Worm (Caenorhabditis elegans) whole organism, L4/young adult: ENCODE results near the gene F46B6.2.

ENCODE experiments used
- W03F9.2 ChIP-seq: fragments of 150-350 bp; optimal IDR thresholded peaks from 2 replicates; lab custom pipeline; 2014; ENCODE audit warnings: missing biosample characterization, missing genetic modification characterization
- dao-5 ChIP-seq: sonication (generic microtip); optimal IDR thresholded peaks from 2 replicates; lab custom pipeline; 2016; ENCODE audit warnings: missing genotype, missing genetic modification characterization, moderate library complexity, missing compliant biosample characterization
- him-1 ChIP-seq: sonication (generic microtip); optimal IDR thresholded peaks from 2 replicates; lab custom pipeline; 2016; ENCODE audit warnings: missing genotype, missing genetic modification reagents, missing genetic modification characterization, missing compliant biosample characterization

Gene F46B6.2

DNA sequence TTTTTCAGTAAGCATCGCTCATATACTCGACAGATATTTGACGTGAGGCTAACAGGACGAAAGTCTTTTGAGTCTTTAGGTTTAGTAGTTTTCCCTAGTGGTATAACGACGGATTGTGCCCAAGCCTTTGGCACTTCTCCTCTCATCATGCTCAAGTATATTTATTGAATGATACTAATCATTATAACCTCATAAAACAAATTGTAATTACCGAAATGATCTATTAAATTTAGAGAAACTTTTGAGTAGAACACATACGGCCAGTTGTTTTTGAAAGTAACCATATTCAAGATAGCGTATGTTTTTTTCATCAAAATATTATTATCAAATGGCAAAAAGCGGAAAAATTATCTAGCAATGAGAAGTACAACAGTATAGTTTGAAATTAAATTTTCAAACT lies 774 bp upstream of the F46B6.2 start:
- TF ChIP-seq him-1 (tag; lab: Kevin White, UChicago) (no peak), W03F9.2 (tag; lab: Kevin White, UChicago) (no peak), dao-5 (no peak)

DNA sequence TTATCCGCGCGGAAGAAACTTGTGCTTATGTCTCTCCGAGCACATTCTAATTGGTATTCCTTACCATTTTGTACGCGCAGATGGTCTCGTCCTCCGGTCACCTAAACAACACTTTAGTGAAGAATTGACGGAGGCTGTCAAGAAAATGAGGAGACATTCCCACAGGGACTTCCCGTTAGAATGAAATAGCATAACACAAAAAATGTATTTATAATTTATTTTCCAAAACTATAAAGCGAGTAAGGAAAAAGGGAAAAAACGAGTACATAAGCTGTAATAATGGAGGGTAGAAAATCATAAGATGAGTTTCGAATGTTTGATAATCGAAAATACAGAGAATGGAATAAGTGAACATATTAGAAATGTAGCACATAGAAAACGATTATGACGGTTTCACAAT lies 3.6 kb downstream of the F46B6.2 start, which contains the start of gene F46B6.12:
TSS of gene F46B6.12 (minus strand) at position 101 of the 400 bp plus-strand sequence.
- no peak for TF ChIP-seq dao-5
- no peak for TF ChIP-seq him-1 (tag; lab: Kevin White, UChicago)
- TF ChIP-seq W03F9.2 (tag; lab: Kevin White, UChicago): no peak

DNA sequence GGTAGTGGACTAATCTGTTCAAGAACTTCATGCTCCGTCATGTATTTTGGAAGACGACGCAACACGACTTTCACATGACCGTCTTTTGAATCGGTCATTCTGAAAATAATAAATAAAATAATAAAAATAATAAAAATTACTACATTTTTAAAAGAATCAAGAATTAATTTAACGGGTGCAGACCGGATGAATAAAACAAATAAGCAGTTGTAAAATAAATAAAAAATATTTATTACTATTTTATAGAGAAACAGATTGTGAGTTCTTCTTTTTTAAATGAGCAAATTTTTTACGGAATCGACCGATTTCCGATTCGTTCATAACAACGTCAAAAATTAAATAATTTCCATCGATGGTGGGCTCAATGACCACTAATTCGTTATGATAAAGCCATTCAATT lies 5.6 kb downstream of the F46B6.2 start, which contains the start of gene smg-4:
TSS of gene smg-4 (minus strand) at position 101 of the 400 bp plus-strand sequence.
- TF ChIP-seq dao-5: no peak
- no peak for TF ChIP-seq him-1 (tag; lab: Kevin White, UChicago)
- no peak for TF ChIP-seq W03F9.2 (tag; lab: Kevin White, UChicago)

DNA sequence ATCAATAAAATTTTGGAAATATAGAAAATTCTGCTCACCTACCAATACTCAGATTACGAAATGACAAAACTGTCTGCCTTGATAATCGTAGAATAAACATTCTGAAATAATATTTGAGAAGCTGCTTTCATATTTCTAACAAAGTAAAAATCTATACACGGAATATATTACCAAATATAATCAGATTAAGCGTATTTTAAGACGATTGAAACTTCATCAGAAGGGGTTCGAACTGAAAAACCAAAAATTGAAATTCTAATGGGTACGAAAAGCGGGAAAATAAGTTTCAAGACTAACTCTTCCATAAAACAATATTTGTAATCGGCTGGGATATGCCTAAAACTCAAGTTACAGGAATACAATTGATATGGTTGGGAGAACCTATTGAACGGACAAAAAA lies 7.3 kb downstream of the F46B6.2 start, which contains the start of gene F46B6.4:
TSS of gene F46B6.4 (minus strand) at position 101 of the 400 bp plus-strand sequence.
- TF ChIP-seq him-1 (tag; lab: Kevin White, UChicago) (no peak), dao-5 (no peak), W03F9.2 (tag; lab: Kevin White, UChicago) (no peak)

DNA sequence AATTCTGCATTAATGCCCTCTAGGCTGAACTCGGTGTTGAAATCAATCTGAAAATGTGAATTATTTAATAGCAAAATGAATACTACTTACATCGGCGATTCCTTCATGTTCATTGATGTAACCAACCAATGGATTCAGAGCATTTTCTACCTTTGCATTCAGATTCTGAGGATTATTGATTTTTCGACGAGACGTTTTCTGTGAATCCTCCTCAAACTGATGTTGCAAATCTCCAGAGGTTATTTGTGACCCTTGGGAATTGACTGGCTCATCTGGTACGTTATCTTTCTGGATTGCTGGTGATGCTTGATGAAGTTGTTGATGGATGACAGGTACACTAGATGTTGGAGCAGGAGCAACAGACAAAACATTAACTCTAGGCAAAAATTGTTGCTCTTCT lies 10.0 kb downstream of the F46B6.2 start:
- TF ChIP-seq dao-5: no peak
- no peak for TF ChIP-seq him-1 (tag; lab: Kevin White, UChicago)
- TF ChIP-seq W03F9.2 (tag; lab: Kevin White, UChicago): no peak

DNA sequence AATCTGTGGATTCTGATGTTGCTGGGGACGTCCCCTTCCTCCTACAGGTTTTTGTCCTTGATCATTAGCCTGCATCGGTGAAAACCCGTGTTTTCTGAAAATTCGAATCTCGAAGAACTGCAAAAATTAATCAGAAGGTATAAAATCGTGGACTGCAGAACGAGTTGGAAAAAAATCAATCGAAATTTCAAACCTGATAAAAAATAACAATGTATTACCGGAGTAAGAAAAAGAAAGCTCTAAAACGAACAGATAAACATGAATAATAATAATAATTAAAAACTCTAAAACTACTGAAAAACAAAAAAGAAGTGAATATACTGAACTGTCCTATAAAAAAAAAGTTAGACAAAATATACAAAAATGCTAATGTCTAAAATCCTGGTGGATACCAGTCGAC lies 10.9 kb downstream of the F46B6.2 start, which contains the start of gene F46B6.5:
TSS of gene F46B6.5 (minus strand) at position 101 of the 400 bp plus-strand sequence.
- TF ChIP-seq W03F9.2 (tag; lab: Kevin White, UChicago): no peak
- no peak for TF ChIP-seq dao-5
- no peak for TF ChIP-seq him-1 (tag; lab: Kevin White, UChicago)

DNA sequence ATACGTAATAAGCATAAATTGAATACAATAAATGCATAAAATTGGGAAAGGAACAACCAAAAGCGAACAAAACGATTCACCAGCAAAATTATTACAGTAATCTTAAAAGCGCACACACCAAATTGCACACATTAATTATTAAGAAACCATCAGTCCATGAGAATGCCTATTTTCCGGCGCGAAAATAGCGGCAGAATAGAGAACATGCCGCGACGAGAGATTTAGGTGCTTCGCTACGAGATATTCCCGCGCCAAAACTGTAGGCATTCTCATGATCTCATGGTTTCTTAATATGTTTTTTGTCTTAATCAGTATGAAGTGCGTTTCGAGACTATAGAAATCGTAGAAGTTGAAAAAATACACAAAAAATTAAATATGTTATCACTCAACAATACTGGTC lies 12.1 kb downstream of the F46B6.2 start:
- TF ChIP-seq W03F9.2 (tag; lab: Kevin White, UChicago) (no peak), dao-5 (no peak), him-1 (tag; lab: Kevin White, UChicago) (no peak)

DNA sequence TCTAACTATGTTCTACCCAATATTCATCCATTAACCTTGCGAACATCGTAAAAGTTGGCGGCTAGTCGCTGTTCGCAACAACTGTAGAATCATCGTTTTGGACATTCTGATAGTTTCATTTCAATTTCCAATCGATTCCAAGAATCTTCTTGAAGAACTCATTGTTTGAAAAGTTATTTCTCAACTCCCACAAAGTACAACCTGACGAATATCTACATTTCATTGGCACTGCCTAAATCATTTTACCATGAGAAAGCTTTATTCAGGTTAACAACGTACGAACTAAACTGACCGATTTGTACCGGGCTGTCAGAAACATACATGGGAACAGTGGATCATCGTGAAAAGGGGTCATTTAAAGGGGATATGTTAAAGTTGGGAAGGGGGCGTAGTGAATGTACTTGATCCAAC lies 14.6 kb downstream of the F46B6.2 start, which contains the start of gene F46B6.6:
TSS of gene F46B6.6 (minus strand) at position 148 of the 411 bp plus-strand sequence.
- TF ChIP-seq W03F9.2 (tag; lab: Kevin White, UChicago) (no peak), dao-5 (no peak), him-1 (tag; lab: Kevin White, UChicago) (no peak)

DNA sequence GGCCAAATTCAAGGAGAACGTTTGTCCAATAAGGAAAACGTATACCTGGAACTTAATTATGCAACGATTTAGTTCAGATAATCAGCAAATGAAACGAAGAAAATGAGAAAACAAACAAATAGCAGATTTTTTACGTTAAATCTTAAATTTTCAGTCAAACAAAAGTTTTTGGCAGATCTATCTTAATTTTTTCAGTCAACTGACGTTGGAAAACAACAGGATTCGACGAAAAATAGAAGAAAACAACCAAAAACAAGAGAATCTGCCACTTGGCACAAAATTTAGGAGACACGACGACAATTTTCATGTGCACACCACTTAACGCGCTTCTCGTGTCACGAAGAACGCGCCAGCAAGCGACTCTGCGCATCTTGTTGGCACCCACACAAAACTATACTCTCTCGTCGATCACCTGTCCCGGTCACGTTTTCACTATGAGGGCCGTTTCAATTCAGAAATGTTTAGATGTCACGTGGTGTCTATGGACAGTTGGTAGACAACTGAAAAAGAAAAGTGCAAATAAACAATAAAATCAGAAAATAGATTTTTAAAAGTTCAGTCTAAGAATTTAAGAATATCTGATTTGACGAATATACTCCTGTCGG lies 17.7 kb downstream of the F46B6.2 start, which contains the start of gene ztf-7:
TSS of gene ztf-7 (minus strand) at position 51 of the 605 bp plus-strand sequence.
- TF ChIP-seq W03F9.2 (tag; lab: Kevin White, UChicago): peak; percentile 96
- peak; percentile 68 for TF ChIP-seq him-1 (tag; lab: Kevin White, UChicago)
- TF ChIP-seq dao-5: no peak

DNA sequence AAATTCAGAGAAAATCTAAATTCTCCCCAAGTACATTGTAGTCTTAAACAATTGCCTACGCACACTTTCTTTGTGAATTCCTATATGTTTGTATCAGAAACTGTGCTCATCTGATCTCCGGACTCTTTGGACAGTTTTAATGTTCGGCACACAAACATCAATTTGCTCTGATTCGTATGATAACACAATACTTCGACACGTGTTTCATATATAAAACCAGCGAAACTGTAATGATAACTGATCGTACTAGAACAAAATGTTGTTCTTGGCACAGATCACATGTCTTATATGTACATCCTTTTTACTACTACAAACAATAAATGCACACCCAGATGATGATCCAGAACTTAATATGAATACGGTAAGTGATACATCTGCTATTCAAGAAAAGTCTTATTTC lies 19.2 kb downstream of the F46B6.2 start, which contains the start of gene lipl-2:
TSS of gene lipl-2 (plus strand) at position 236 of the 400 bp plus-strand sequence.
- no peak for TF ChIP-seq W03F9.2 (tag; lab: Kevin White, UChicago)
- TF ChIP-seq dao-5: no peak
- no peak for TF ChIP-seq him-1 (tag; lab: Kevin White, UChicago)

DNA sequence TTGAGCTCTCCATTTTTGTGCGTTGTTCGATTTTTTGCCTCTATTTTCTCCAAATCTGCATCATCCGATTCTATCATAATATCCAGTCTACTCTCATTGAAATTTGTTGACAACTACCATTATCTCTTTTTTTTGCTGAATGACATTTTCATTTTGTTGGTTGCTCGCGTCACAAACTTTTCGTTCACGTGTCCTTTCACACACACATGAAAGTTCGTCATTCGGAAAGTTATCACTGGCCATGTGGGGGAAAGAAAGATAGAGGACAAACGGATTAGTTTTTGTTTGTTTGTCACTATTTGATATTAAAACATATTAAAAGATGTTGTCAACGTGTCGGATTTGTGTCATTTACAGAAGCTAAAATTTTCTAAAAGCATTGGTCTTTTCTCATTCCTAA lies 22.9 kb downstream of the F46B6.2 start:
- no peak for TF ChIP-seq him-1 (tag; lab: Kevin White, UChicago)
- no peak for TF ChIP-seq W03F9.2 (tag; lab: Kevin White, UChicago)
- TF ChIP-seq dao-5: no peak

DNA sequence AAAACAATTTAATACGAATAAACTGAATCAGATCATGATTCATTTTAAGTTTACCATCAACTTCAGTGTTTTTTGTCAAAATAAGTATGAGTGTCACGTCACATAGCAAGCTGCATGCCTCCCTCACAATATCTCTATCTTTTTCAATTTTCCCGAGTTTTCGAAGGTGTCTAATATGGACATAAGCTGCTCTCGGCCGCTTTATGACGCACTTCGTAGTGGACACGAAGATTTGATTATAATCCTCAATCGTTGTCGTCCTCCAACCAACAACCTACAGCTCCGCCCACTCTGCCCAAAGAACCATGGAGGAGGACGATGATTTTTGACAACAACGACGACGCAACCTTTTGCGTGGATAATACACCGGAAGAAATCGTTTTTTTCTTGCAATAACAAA lies 23.9 kb downstream of the F46B6.2 start:
- no peak for TF ChIP-seq W03F9.2 (tag; lab: Kevin White, UChicago)
- TF ChIP-seq dao-5: no peak
- no peak for TF ChIP-seq him-1 (tag; lab: Kevin White, UChicago)

DNA sequence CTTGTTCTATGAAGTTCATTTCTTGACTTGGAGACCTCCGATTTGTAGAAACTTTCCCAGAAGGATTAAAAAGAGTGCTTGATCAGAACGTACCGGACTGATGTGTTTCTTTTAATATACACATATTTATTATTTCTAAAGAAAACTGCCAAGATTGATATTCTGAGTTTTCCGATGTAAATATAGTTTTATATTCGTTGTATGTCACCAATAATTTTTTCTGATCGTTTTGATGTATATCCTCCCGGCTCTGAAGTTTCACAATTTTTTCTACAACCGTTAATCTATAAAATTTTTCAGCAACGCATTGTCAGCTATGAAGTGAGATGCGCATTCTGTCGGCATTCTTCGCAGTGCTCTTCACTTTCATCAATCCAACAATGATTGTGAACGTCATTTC lies 24.5 kb downstream of the F46B6.2 start, which contains the start of gene F46B6.9:
TSS of gene F46B6.9 (plus strand) at position 301 of the 400 bp plus-strand sequence.
- TF ChIP-seq him-1 (tag; lab: Kevin White, UChicago) (no peak), W03F9.2 (tag; lab: Kevin White, UChicago) (no peak), dao-5 (no peak)

DNA sequence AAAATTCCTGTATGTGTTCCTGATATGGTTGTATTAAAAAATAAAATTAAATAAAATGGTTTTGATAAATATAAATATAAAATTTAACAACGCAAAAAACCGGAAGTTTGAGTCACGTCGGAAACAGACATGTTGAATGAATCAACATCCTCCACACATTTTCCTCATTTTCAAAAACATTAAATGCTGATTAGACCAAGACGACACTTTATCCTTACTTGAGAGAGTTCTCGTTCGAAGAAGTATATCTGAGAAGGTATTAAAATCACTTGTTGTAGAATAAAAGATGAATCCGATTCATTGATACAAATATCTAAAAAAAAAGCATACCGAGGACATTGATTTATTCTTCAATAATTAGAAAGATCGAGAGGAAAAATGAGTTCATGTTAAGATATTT lies 26.1 kb downstream of the F46B6.2 start:
- no peak for TF ChIP-seq W03F9.2 (tag; lab: Kevin White, UChicago)
- TF ChIP-seq dao-5: no peak
- no peak for TF ChIP-seq him-1 (tag; lab: Kevin White, UChicago)
